Worm (Caenorhabditis elegans): Measurements from ENCODE around the gene spp-1.

ce11 chrIII:10389608-10390007 is 34.1 kb upstream of the spp-1 start:
- TF ChIP-seq ceh-24 (tag; optimal IDR thresholded peaks at IDR 0.05), result no peak
- no peak for TF ChIP-seq nfya-1 (tag; optimal IDR thresholded peaks at IDR 0.05)
- TF ChIP-seq ztf-16 (tag; optimal IDR thresholded peaks at IDR 0.05), result no peak
- TF ChIP-seq ceh-31 (tag; optimal IDR thresholded peaks at IDR 0.05), result no peak
- no peak for TF ChIP-seq odd-2 (tag; optimal IDR thresholded peaks at IDR 0.05)
- no peak for TF ChIP-seq F13H6.1 (tag; optimal IDR thresholded peaks at IDR 0.05)
